Fruit fly (Drosophila melanogaster): ENCODE data around the gene scaf6.
A peak's percentile ranks its signal among the peaks of the same experiment; 100 is the strongest.

The scaf6 gene

dm6 chr3L:17015663-17016575 is 26.5 kb downstream of the scaf6 start, which contains the start of the genes CG6664 and CG7728:
CG6664 (minus strand) TSS chr3L:17016180.
CG7728 (plus strand) TSS chr3L:17016536.
- peak; percentile 37; the same call in 1 of the 3 replicates for TF ChIP-seq fd96Ca (GFP tag; IDR thresholded peaks at IDR 0.05)
- TF ChIP-seq Pif1B (GFP tag; optimal IDR thresholded peaks at IDR 0.05) = no peak
- TF ChIP-seq CG15710 (tag; optimal IDR thresholded peaks at IDR 0.05) = peak; percentile 44
- no peak for TF ChIP-seq CG13204 (GFP tag; optimal IDR thresholded peaks at IDR 0.05)
- TF ChIP-seq EcR (GFP tag; optimal IDR thresholded peaks at IDR 0.05) = no peak
- no peak for TF ChIP-seq CG10348 (GFP tag; IDR thresholded peaks at IDR 0.05)
- no peak for TF ChIP-seq CG14655 (GFP tag; optimal IDR thresholded peaks at IDR 0.05)
- TF ChIP-seq gl (tag; optimal IDR thresholded peaks at IDR 0.05) = no peak
- TF ChIP-seq CG17806 (tag; optimal IDR thresholded peaks at IDR 0.05) = peak; percentile 25
- peak; percentile 57; the same call in 1 of the 3 replicates for TF ChIP-seq CG4496 (GFP tag; IDR thresholded peaks at IDR 0.05)
- no peak for TF ChIP-seq CG32121 (GFP tag; IDR thresholded peaks at IDR 0.05)
- TF ChIP-seq CG34367 (tag; optimal IDR thresholded peaks at IDR 0.05) = peak; percentile 4
- TF ChIP-seq CG8301 (tag; optimal IDR thresholded peaks at IDR 0.05) = no peak
- no peak for TF ChIP-seq Snoo (tag; optimal IDR thresholded peaks at IDR 0.05)
- peak; percentile 63 for TF ChIP-seq CG8159 (tag; optimal IDR thresholded peaks at IDR 0.05)
- peak; percentile 23; the same call in 1 of the 2 replicates for TF ChIP-seq Ets98B (GFP tag; IDR thresholded peaks at IDR 0.05)
- no peak for TF ChIP-seq Pif1A (GFP tag; optimal IDR thresholded peaks at IDR 0.05)
- TF ChIP-seq CG12605 (GFP tag; IDR thresholded peaks at IDR 0.05) = no peak
- no peak for TF ChIP-seq D1 (tag; optimal IDR thresholded peaks at IDR 0.05)
- TF ChIP-seq CG9948 (tag; optimal IDR thresholded peaks at IDR 0.05) = peak; percentile 15
- no peak for TF ChIP-seq rn (GFP tag; IDR thresholded peaks at IDR 0.05)

- TF ChIP-seq CG10348 (GFP tag; IDR thresholded peaks at IDR 0.05) (no peak), CG9948 (tag; optimal IDR thresholded peaks at IDR 0.05) (no peak), CG12605 (GFP tag; IDR thresholded peaks at IDR 0.05) (0 out of 2 replicates have a peak, but pooled peaks have one; percentile 7), CG14655 (GFP tag; optimal IDR thresholded peaks at IDR 0.05) (no peak), Ets98B (GFP tag; IDR thresholded peaks at IDR 0.05) (peak; percentile 29; the same call in 1 of the 2 replicates), fd96Ca (GFP tag; IDR thresholded peaks at IDR 0.05) (no peak), rn (GFP tag; IDR thresholded peaks at IDR 0.05) (no peak), CG17806 (tag; optimal IDR thresholded peaks at IDR 0.05) (peak; percentile 24), CG32121 (GFP tag; IDR thresholded peaks at IDR 0.05) (0 out of 2 replicates have a peak, but pooled peaks have one; percentile 8), CG15710 (tag; optimal IDR thresholded peaks at IDR 0.05) (peak; percentile 59), CG4496 (GFP tag; IDR thresholded peaks at IDR 0.05) (peak; percentile 36; the same call in 1 of the 3 replicates), CG34367 (tag; optimal IDR thresholded peaks at IDR 0.05) (peak; percentile 47), Pif1A (GFP tag; optimal IDR thresholded peaks at IDR 0.05) (peak; percentile 53), Snoo (tag; optimal IDR thresholded peaks at IDR 0.05) (peak; percentile 69), CG8301 (tag; optimal IDR thresholded peaks at IDR 0.05) (no peak), Pif1B (GFP tag; optimal IDR thresholded peaks at IDR 0.05) (no peak), D1 (tag; optimal IDR thresholded peaks at IDR 0.05) (no peak), gl (tag; optimal IDR thresholded peaks at IDR 0.05) (peak; percentile 46), CG13204 (GFP tag; optimal IDR thresholded peaks at IDR 0.05) (peak; percentile 50), EcR (GFP tag; optimal IDR thresholded peaks at IDR 0.05) (peak; percentile 53), CG8159 (tag; optimal IDR thresholded peaks at IDR 0.05) (peak; percentile 49)
Observed at dm6 chr3L:17012017-17012719, 30.2 kb downstream of the scaf6 start, which contains the start of gene CG3764. CG3764 (minus strand) TSS chr3L:17012565.

- no peak for TF ChIP-seq Snoo (tag; optimal IDR thresholded peaks at IDR 0.05)
- peak; percentile 31; the same call in 1 of the 3 replicates for TF ChIP-seq CG4496 (GFP tag; IDR thresholded peaks at IDR 0.05)
- peak; percentile 37 for TF ChIP-seq CG8301 (tag; optimal IDR thresholded peaks at IDR 0.05)
- peak; percentile 51 for TF ChIP-seq CG14655 (GFP tag; optimal IDR thresholded peaks at IDR 0.05)
- TF ChIP-seq Pif1B (GFP tag; optimal IDR thresholded peaks at IDR 0.05) = no peak
- TF ChIP-seq CG13204 (GFP tag; optimal IDR thresholded peaks at IDR 0.05) = peak; percentile 61
- 0 out of 2 replicates have a peak, but pooled peaks have one; percentile 10 for TF ChIP-seq CG32121 (GFP tag; IDR thresholded peaks at IDR 0.05)
Observed at dm6 chr3L:17011351-17012016, 30.9 kb downstream of the scaf6 start.

dm6 chr3L:17010492-17011303 is 31.7 kb downstream of the scaf6 start:
- peak; percentile 49 for TF ChIP-seq CG8159 (tag; optimal IDR thresholded peaks at IDR 0.05)
- peak; percentile 50 for TF ChIP-seq Snoo (tag; optimal IDR thresholded peaks at IDR 0.05)
- TF ChIP-seq CG9948 (tag; optimal IDR thresholded peaks at IDR 0.05) = peak; percentile 23
- peak; percentile 24 for TF ChIP-seq CG15710 (tag; optimal IDR thresholded peaks at IDR 0.05)
- TF ChIP-seq rn (GFP tag; IDR thresholded peaks at IDR 0.05) = no peak
- TF ChIP-seq CG17806 (tag; optimal IDR thresholded peaks at IDR 0.05) = no peak
- peak; percentile 38 for TF ChIP-seq CG13204 (GFP tag; optimal IDR thresholded peaks at IDR 0.05)
- TF ChIP-seq CG32121 (GFP tag; IDR thresholded peaks at IDR 0.05) = peak; percentile 56
- peak; percentile 35 for TF ChIP-seq CG14655 (GFP tag; optimal IDR thresholded peaks at IDR 0.05)
- TF ChIP-seq CG10348 (GFP tag; IDR thresholded peaks at IDR 0.05) = no peak
- peak; percentile 57 for TF ChIP-seq EcR (GFP tag; optimal IDR thresholded peaks at IDR 0.05)
- TF ChIP-seq fd96Ca (GFP tag; IDR thresholded peaks at IDR 0.05) = peak; percentile 57; the same call in 2 of the 3 replicates
